Worm (Caenorhabditis elegans) whole organism, L1 larva: Measurements from ENCODE around the gene F48G7.12.

Source experiments
- ceh-88 ChIP-seq: fragments of 200-800 bp; sonication (Bioruptor generic); IDR thresholded peaks from 2 replicates; pipeline ENCODE4 v1.3.6; 2022; ENCODE audit warnings: missing genetic modification characterization, missing compliant biosample characterization
- dsc-1 ChIP-seq: sonication (generic microtip); optimal IDR thresholded peaks from 2 replicates; lab custom pipeline; 2016; ENCODE audit warnings: mild to moderate bottlenecking, missing genetic modification characterization, missing compliant biosample characterization
- elt-3 ChIP-seq, 6 experiments: fragments of 150-350 bp in 1 of 6; sonication (generic microtip); optimal IDR thresholded peaks; 2 replicates each; lab custom pipeline; 2017 to 2018; ENCODE audit warnings: missing biosample characterization in 6 of 6, missing genetic modification characterization in 6 of 6, inconsistent platforms in 1 of 6
- ets-5 ChIP-seq: fragments of 200-800 bp; sonication (Bioruptor generic); IDR thresholded peaks from 2 replicates; pipeline ENCODE4 v1.3.6; 2022; ENCODE audit warnings: missing genetic modification characterization, missing compliant biosample characterization
- fkh-10 ChIP-seq: sonication (generic microtip); optimal IDR thresholded peaks from 2 replicates; lab custom pipeline; 2017; ENCODE audit warnings: missing biosample characterization, missing genetic modification reagents, missing genetic modification characterization
- lin-39 ChIP-seq: fragments of 150-350 bp; optimal IDR thresholded peaks from 2 replicates; lab custom pipeline; 2014; ENCODE audit warnings: missing biosample characterization, missing genetic modification reagents, missing genetic modification characterization
- nhr-12 ChIP-seq: sonication (generic microtip); optimal IDR thresholded peaks from 2 replicates; lab custom pipeline; 2017; ENCODE audit warnings: missing biosample characterization, missing genetic modification characterization
- nhr-71 ChIP-seq: sonication (generic microtip); optimal IDR thresholded peaks from 2 replicates; lab custom pipeline; 2016; ENCODE audit warnings: mild to moderate bottlenecking, missing genetic modification characterization, moderate library complexity, missing compliant biosample characterization

DNA sequence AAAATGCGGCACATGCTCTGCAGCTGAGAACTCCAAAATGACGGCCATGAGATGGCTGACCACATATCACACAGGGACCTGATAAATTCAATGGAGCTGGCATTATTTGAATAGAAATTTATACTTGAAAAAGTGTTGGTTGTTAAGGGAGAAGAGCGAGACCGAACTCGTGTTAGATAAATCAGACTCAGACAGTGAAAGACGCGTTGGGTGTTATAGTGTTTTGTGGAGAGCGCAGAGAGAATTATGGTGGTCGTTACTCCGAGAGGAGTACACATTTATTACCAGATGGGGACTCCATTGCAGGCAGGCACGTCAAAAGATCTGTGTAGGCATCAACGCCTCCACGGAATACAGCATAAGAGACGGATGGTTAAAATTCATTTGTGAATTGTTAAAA is 3.3 kb downstream of the F48G7.12 start, which contains the start of gene nhr-190:
- TF ChIP-seq fkh-10 (no peak), nhr-12 (tag; lab: Kevin White, UChicago) (no peak), elt-3 (tag; optimal IDR thresholded peaks at IDR 0.05; lab: Kevin White, UChicago) (no peak), nhr-71 (tag; lab: Kevin White, UChicago) (no peak), ets-5 (GFP tag; lab: Robert Waterston, UW) (no peak), lin-39 (tag; lab: Kevin White, UChicago) (no peak), dsc-1 (tag; lab: Kevin White, UChicago) (no peak), ceh-88 (GFP tag; lab: Robert Waterston, UW) (no peak)
